Fruit fly (Drosophila melanogaster) S2 (cell line): Measurements from ENCODE around the gene CG9926.

Source experiments
- CG8478 ChIP-seq: fragments of >200 bp; optimal IDR thresholded peaks from 2 replicates; lab custom pipeline; 2018
- CTCF ChIP-seq, 2 experiments: fragments of >200 bp; optimal IDR thresholded peaks; 2 replicates each; lab custom pipeline; 2018

DNA sequence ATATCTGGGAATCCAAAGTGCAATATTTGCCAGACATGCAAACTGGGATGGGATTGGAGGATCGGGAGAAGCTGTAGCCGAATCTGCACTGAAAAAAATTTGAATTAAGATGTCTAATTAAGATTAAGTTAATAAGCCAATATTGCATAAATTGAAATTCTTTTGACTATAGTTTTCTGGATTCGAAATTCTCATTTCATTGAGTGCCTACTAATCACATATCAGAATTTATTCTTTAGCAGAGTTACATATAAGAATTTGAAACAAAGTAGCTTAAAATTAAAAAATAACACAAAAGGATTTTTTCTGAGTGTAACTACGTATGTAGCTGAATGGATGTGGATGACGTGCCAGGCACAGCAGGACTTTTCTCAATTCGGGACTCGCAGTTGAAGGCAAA is 19.1 kb downstream of the CG9926 start:
- TF ChIP-seq CG8478 (lab: Kevin White, UChicago) = no peak
- TF ChIP-seq CTCF (optimal IDR thresholded peaks at IDR 0.05; lab: Kevin White, UChicago) = no peak
